Fruit fly (Drosophila melanogaster): ENCODE measurements around the gene eIF3d1.

The eIF3d1 gene

dm6 chr3R:23679911-23680336 lies at the start of gene eIF3d1:
Gene eIF3d1, plus strand, starts transcription at chr3R:23680039.
- TF ChIP-seq noc (tag; optimal IDR thresholded peaks at IDR 0.05), result peak; percentile 18

- TF ChIP-seq noc (tag; optimal IDR thresholded peaks at IDR 0.05), result no peak
Measured at dm6 chr3R:23634789-23635188, 45.0 kb upstream of the eIF3d1 start.

- TF ChIP-seq noc (tag; optimal IDR thresholded peaks at IDR 0.05), result no peak
Measured at dm6 chr3R:23637277-23637676, 42.6 kb upstream of the eIF3d1 start.

- no peak for TF ChIP-seq noc (tag; optimal IDR thresholded peaks at IDR 0.05)
Measured at dm6 chr3R:23638351-23638750, 41.5 kb upstream of the eIF3d1 start.

dm6 chr3R:23639583-23639982 lies 40.3 kb upstream of the eIF3d1 start:
- no peak for TF ChIP-seq noc (tag; optimal IDR thresholded peaks at IDR 0.05)

dm6 chr3R:23642836-23643235 lies 37.0 kb upstream of the eIF3d1 start:
- no peak for TF ChIP-seq noc (tag; optimal IDR thresholded peaks at IDR 0.05)

dm6 chr3R:23646183-23646582 lies 33.7 kb upstream of the eIF3d1 start:
- no peak for TF ChIP-seq noc (tag; optimal IDR thresholded peaks at IDR 0.05)

dm6 chr3R:23649831-23650230 lies 30.0 kb upstream of the eIF3d1 start:
- no peak for TF ChIP-seq noc (tag; optimal IDR thresholded peaks at IDR 0.05)

- TF ChIP-seq noc (tag; optimal IDR thresholded peaks at IDR 0.05), result peak; percentile 89
Measured at dm6 chr3R:23652525-23653108, 27.2 kb upstream of the eIF3d1 start.

dm6 chr3R:23655501-23655900 lies 24.3 kb upstream of the eIF3d1 start:
- no peak for TF ChIP-seq noc (tag; optimal IDR thresholded peaks at IDR 0.05)

- TF ChIP-seq noc (tag; optimal IDR thresholded peaks at IDR 0.05), result peak; percentile 58
Measured at dm6 chr3R:23657357-23658318, 22.2 kb upstream of the eIF3d1 start.

dm6 chr3R:23658948-23659347 lies 20.9 kb upstream of the eIF3d1 start:
- TF ChIP-seq noc (tag; optimal IDR thresholded peaks at IDR 0.05), result no peak

- no peak for TF ChIP-seq noc (tag; optimal IDR thresholded peaks at IDR 0.05)
Measured at dm6 chr3R:23659598-23659997, 20.2 kb upstream of the eIF3d1 start.

- no peak for TF ChIP-seq noc (tag; optimal IDR thresholded peaks at IDR 0.05)
Measured at dm6 chr3R:23662782-23663181, 17.1 kb upstream of the eIF3d1 start.

dm6 chr3R:23664437-23664836 lies 15.4 kb upstream of the eIF3d1 start:
- no peak for TF ChIP-seq noc (tag; optimal IDR thresholded peaks at IDR 0.05)

dm6 chr3R:23666672-23667211 lies 13.1 kb upstream of the eIF3d1 start:
- TF ChIP-seq noc (tag; optimal IDR thresholded peaks at IDR 0.05), result no peak

- no peak for TF ChIP-seq noc (tag; optimal IDR thresholded peaks at IDR 0.05)
Measured at dm6 chr3R:23667451-23667850, 12.4 kb upstream of the eIF3d1 start.

Measured in whole organism, larva.